Fruit fly (Drosophila melanogaster) whole organism, wandering third instar larva: ENCODE measurements around the gene CG44261.

Experiments
- CrebA ChIP-seq: fragments of 200-800 bp; sonication (Bioruptor generic); optimal IDR thresholded peaks from 2 replicates; lab custom pipeline; 2016; ENCODE audit warnings: missing biosample characterization, mild to moderate bottlenecking, missing genetic modification characterization, borderline replicate concordance
- Dfd ChIP-seq: fragments of >200 bp; optimal IDR thresholded peaks from 2 replicates; lab custom pipeline; 2017; ENCODE audit warnings: missing biosample characterization, missing genetic modification characterization
- Dif ChIP-seq: fragments of 200-275, 200-300 bp; sonication (Bioruptor generic); optimal IDR thresholded peaks from 2 replicates; lab custom pipeline; 2018; ENCODE audit warnings: missing biosample characterization, missing genetic modification characterization; ENCODE audit not compliant: partially characterized antibody
- GATAd ChIP-seq: sonication (Bioruptor generic); optimal IDR thresholded peaks from 2 replicates; lab custom pipeline; 2016; ENCODE audit warnings: missing biosample characterization, missing genetic modification characterization
- HLH106 ChIP-seq: fragments of 200-800 bp; optimal IDR thresholded peaks from 3 replicates; lab custom pipeline; 2019; ENCODE audit warnings: missing biosample characterization, mild to moderate bottlenecking, missing genetic modification characterization, moderate library complexity
- Hr83 ChIP-seq: fragments of 200-300 bp; sonication (Bioruptor generic); optimal IDR thresholded peaks from 2 replicates; lab custom pipeline; 2016; ENCODE audit warnings: missing biosample characterization, mild to moderate bottlenecking, missing genetic modification characterization, moderate library complexity; ENCODE audit not compliant: poor library complexity, severe bottlenecking
- Jra ChIP-seq: sonication (Bioruptor generic); optimal IDR thresholded peaks from 2 replicates; lab custom pipeline; 2016; ENCODE audit warnings: missing biosample characterization, missing genetic modification characterization
- Rel ChIP-seq, 2 experiments: fragments of 200-800 bp; sonication (Bioruptor generic) in 1 of 2; optimal IDR thresholded peaks; 2 replicates in 1 of 2; 3 replicates in 1 of 2; lab custom pipeline; 2016 to 2019; ENCODE audit warnings: mild to moderate bottlenecking in 2 of 2, missing biosample characterization in 2 of 2, missing genetic modification characterization in 2 of 2, moderate library complexity in 1 of 2
- Sp1 ChIP-seq: fragments of 200-800 bp; sonication (Bioruptor generic); optimal IDR thresholded peaks from 3 replicates; lab custom pipeline; 2019; ENCODE audit warnings: missing biosample characterization, mild to moderate bottlenecking, missing genetic modification characterization, moderate library complexity
- Vsx2 ChIP-seq: fragments of 200-300, 225-300 bp; sonication (Bioruptor generic); optimal IDR thresholded peaks from 2 replicates; lab custom pipeline; 2018; ENCODE audit warnings: missing biosample characterization, missing genetic modification characterization; ENCODE audit not compliant: partially characterized antibody
- br ChIP-seq: fragments of 200-800 bp; sonication (Bioruptor generic); optimal IDR thresholded peaks from 2 replicates; lab custom pipeline; 2016; ENCODE audit warnings: missing biosample characterization, missing genetic modification characterization
- dmrt93B ChIP-seq: fragments of 200-800 bp; sonication (Bioruptor generic); optimal IDR thresholded peaks from 2 replicates; lab custom pipeline; 2018; ENCODE audit warnings: missing biosample characterization, mild to moderate bottlenecking, missing genetic modification characterization
- dsf ChIP-seq: sonication (Bioruptor generic); optimal IDR thresholded peaks from 2 replicates; lab custom pipeline; 2016; ENCODE audit warnings: missing biosample characterization, missing genetic modification characterization, borderline replicate concordance
- fru ChIP-seq: fragments of 200-800 bp; sonication (Bioruptor generic); optimal IDR thresholded peaks from 3 replicates; lab custom pipeline; 2016; ENCODE audit warnings: missing biosample characterization, mild to moderate bottlenecking, missing genetic modification characterization
- lola ChIP-seq: fragments of >200 bp; optimal IDR thresholded peaks from 2 replicates; lab custom pipeline; 2017; ENCODE audit warnings: missing biosample characterization, missing genetic modification characterization
- psq ChIP-seq: fragments of 200-800 bp; sonication (Bioruptor generic); optimal IDR thresholded peaks from 3 replicates; lab custom pipeline; 2017; ENCODE audit warnings: missing biosample characterization, mild to moderate bottlenecking, missing genetic modification characterization, moderate library complexity
- rgr ChIP-seq: fragments of 200-800 bp; sonication (Bioruptor generic); optimal IDR thresholded peaks from 3 replicates; lab custom pipeline; 2016; ENCODE audit warnings: missing biosample characterization, mild to moderate bottlenecking, missing genetic modification characterization
- sage ChIP-seq: fragments of 200-800 bp; sonication (Bioruptor generic); optimal IDR thresholded peaks from 2 replicates; lab custom pipeline; 2016; ENCODE audit warnings: missing biosample characterization, mild to moderate bottlenecking, missing genetic modification characterization
- sv ChIP-seq: fragments of 200-800 bp; sonication (Bioruptor generic); optimal IDR thresholded peaks from 3 replicates; lab custom pipeline; 2016; ENCODE audit warnings: missing biosample characterization, missing genetic modification characterization
- usp ChIP-seq: fragments of >200 bp; optimal IDR thresholded peaks from 2 replicates; lab custom pipeline; 2017; ENCODE audit warnings: missing biosample characterization, missing genetic modification characterization
- woc ChIP-seq: sonication (Bioruptor generic); optimal IDR thresholded peaks from 2 replicates; lab custom pipeline; 2016; ENCODE audit warnings: missing biosample characterization, mild to moderate bottlenecking, missing genetic modification characterization

CG44261 gene

dm6 chr3R:9365121-9365520 lies 42.8 kb downstream of the CG44261 start, which contains the start of gene Srr:
Srr (plus strand) TSS chr3R:9365398.
- TF ChIP-seq woc (GFP tag; lab: Kevin White, UChicago) = no peak
- no peak for TF ChIP-seq Dif (GFP tag; lab: Kevin White, UChicago)
- no peak for TF ChIP-seq psq
- TF ChIP-seq fru (GFP tag; lab: Kevin White, UChicago) = no peak
- no peak for TF ChIP-seq Hr83 (GFP tag; lab: Kevin White, UChicago)
- TF ChIP-seq CrebA (GFP tag; lab: Kevin White, UChicago) = no peak
- no peak for TF ChIP-seq sv (GFP tag; lab: Kevin White, UChicago)
- TF ChIP-seq lola (GFP tag; lab: Kevin White, UChicago) = no peak
- no peak for TF ChIP-seq Jra (GFP tag; lab: Kevin White, UChicago)
- TF ChIP-seq Vsx2 = no peak
- no peak for TF ChIP-seq HLH106 (tag; lab: Kevin White, UChicago)
- TF ChIP-seq usp (GFP tag; lab: Kevin White, UChicago) = no peak
- no peak for TF ChIP-seq rgr (GFP tag; lab: Kevin White, UChicago)
- no peak for TF ChIP-seq dsf (GFP tag; lab: Kevin White, UChicago)
- no peak for TF ChIP-seq br (GFP tag; lab: Kevin White, UChicago)

- TF ChIP-seq CrebA (GFP tag; lab: Kevin White, UChicago) (no peak), dmrt93B (GFP tag; lab: Kevin White, UChicago) (no peak), Rel (GFP tag; optimal IDR thresholded peaks at IDR 0.05; lab: Kevin White, UChicago) (no peak), Rel (tag; optimal IDR thresholded peaks at IDR 0.05; lab: Kevin White, UChicago) (peak; percentile 87), Sp1 (GFP tag; lab: Kevin White, UChicago) (no peak), sage (no peak)
These were observed 44.8 kb downstream of the CG44261 start, which contains the start of gene CG18473 for dm6 chr3R:9363066-9363719. CG18473 (plus strand) TSS chr3R:9363305.

- TF ChIP-seq Dfd (GFP tag; lab: Kevin White, UChicago) = no peak
- TF ChIP-seq Dif (GFP tag; lab: Kevin White, UChicago) = peak; percentile 5
- TF ChIP-seq GATAd (GFP tag; lab: Kevin White, UChicago) = no peak
- TF ChIP-seq, all 38 proteins: peak for 1
These were observed 48.6 kb downstream of the CG44261 start for dm6 chr3R:9359393-9359792.
